Worm (Caenorhabditis elegans): ENCODE results near the gene ttm-1.
A peak's percentile ranks its signal among the peaks of the same experiment; 100 is the strongest.

Gene ttm-1

ce11 chrIII:12910365-12910764 is 56.4 kb downstream of the ttm-1 start, which contains the start of gene flp-14:
flp-14 (plus strand) TSS chrIII:12910510.
- no peak for TF ChIP-seq efl-1 (optimal IDR thresholded peaks at IDR 0.05)
- TF ChIP-seq efl-1 (GFP tag; optimal IDR thresholded peaks at IDR 0.05 in 1 of 2): peak in 1 of 2 experiments; percentile 71
- TF ChIP-seq jun-1 (tag; optimal IDR thresholded peaks at IDR 0.05): no peak

DNA sequence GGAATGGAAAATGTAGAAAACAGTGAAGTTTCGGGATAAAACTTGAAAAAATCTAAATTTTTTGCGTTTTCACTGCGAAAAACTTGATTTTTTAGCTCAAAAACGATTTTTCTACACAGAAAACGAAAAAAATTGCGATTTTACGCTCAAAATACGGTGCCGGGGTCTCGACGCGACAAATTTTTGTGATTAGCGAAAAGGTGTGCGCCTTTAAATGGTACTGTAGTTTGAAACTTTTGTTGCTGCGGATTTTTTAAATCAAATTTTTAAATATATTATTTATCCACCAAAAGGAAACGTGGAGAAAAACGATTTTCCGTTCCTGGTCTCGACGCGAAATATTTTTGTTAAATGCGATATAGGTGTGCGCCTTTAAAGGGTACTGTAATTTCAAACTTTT is 59.6 kb downstream of the ttm-1 start:
- TF ChIP-seq ceh-63 (GFP tag; optimal IDR thresholded peaks at IDR 0.05): no peak
- no peak for TF ChIP-seq aly-2 (tag; optimal IDR thresholded peaks at IDR 0.05)
- no peak for TF ChIP-seq elt-2 (tag; optimal IDR thresholded peaks at IDR 0.05)
- no peak for TF ChIP-seq nhr-47 (tag; optimal IDR thresholded peaks at IDR 0.05)
- no peak for TF ChIP-seq unc-62 (GFP tag; optimal IDR thresholded peaks at IDR 0.05)
- TF ChIP-seq lin-13 (GFP tag; optimal IDR thresholded peaks at IDR 0.05): no peak

DNA sequence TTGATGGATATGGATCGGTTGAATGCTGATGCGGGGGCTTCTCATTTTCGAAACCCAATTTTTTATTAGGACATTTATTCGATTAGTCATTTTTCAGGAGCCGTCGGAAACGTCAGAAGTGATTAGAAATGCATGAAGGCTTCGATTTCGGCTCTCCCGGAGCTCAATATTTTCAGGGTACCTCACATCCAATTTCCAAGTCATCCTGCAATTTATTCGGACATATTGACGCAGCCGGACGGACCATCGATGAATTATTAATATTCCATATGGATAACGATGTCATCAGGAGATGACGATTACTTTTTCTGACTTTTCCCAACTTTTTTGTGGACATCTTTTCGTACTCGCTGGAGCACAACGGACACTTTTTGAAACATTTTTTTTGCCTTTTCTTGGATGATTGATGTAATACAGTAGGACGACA is 60.2 kb downstream of the ttm-1 start:
- TF ChIP-seq nhr-90 (tag; optimal IDR thresholded peaks at IDR 0.05; ENCODE audit: poor library complexity) (peak; percentile 69), nhr-20 (tag; optimal IDR thresholded peaks at IDR 0.05) (peak; percentile 16), ama-1 (optimal IDR thresholded peaks at IDR 0.05) (peak; percentile 70), nhr-19 (GFP tag; conservative IDR thresholded peaks at IDR 0.05) (peak; percentile 22; the same call in 1 of the 2 replicates), unc-62 (GFP tag; optimal IDR thresholded peaks at IDR 0.05) (no peak), lin-14 (GFP tag; optimal IDR thresholded peaks at IDR 0.05) (no peak), nhr-85 (tag) (peak; percentile 78), nhr-47 (tag; optimal IDR thresholded peaks at IDR 0.05) (peak; percentile 48), elt-2 (tag; optimal IDR thresholded peaks at IDR 0.05) (no peak), fos-1 (tag; optimal IDR thresholded peaks at IDR 0.05) (peak; percentile 46), efl-1 (optimal IDR thresholded peaks at IDR 0.05) (peak; percentile 23 to 33), efl-1 (GFP tag; optimal IDR thresholded peaks at IDR 0.05 in 1 of 2) (peak in 1 of 2 experiments; percentile 34), nhr-11 (tag; optimal IDR thresholded peaks at IDR 0.05) (no peak), snu-23 (GFP tag; optimal IDR thresholded peaks at IDR 0.05) (peak; percentile 28), zip-4 (GFP tag; optimal IDR thresholded peaks at IDR 0.05) (peak; percentile 22), pax-3 (tag; optimal IDR thresholded peaks at IDR 0.05) (no peak), lin-13 (GFP tag; optimal IDR thresholded peaks at IDR 0.05) (peak; percentile 30), nhr-84 (tag; optimal IDR thresholded peaks at IDR 0.05) (no peak), C34B4.2 (tag; optimal IDR thresholded peaks at IDR 0.05) (no peak), ztf-4 (tag; optimal IDR thresholded peaks at IDR 0.05) (no peak), ceh-63 (GFP tag; optimal IDR thresholded peaks at IDR 0.05) (no peak), swsn-7 (tag; optimal IDR thresholded peaks at IDR 0.05) (peak; percentile 38), pag-3 (tag; optimal IDR thresholded peaks at IDR 0.05; ENCODE audit: borderline replicate concordance, insufficient read depth) (no peak), tbx-2 (tag; optimal IDR thresholded peaks at IDR 0.05) (peak; percentile 19), lsy-2 (tag; optimal IDR thresholded peaks at IDR 0.05) (peak; percentile 2 to 66), egl-13 (tag; optimal IDR thresholded peaks at IDR 0.05) (no peak), nhr-71 (tag; optimal IDR thresholded peaks at IDR 0.05) (peak; percentile 62), lin-35 (GFP tag; optimal IDR thresholded peaks at IDR 0.05) (peak in 1 of 2 experiments; percentile 28), unc-86 (tag; optimal IDR thresholded peaks at IDR 0.05) (peak; percentile 19), lir-3 (tag; optimal IDR thresholded peaks at IDR 0.05; ENCODE audit: poor library complexity) (no peak), skn-1 (tag; optimal IDR thresholded peaks at IDR 0.05) (no peak), rnt-1 (tag; optimal IDR thresholded peaks at IDR 0.05) (peak; percentile 2)

DNA sequence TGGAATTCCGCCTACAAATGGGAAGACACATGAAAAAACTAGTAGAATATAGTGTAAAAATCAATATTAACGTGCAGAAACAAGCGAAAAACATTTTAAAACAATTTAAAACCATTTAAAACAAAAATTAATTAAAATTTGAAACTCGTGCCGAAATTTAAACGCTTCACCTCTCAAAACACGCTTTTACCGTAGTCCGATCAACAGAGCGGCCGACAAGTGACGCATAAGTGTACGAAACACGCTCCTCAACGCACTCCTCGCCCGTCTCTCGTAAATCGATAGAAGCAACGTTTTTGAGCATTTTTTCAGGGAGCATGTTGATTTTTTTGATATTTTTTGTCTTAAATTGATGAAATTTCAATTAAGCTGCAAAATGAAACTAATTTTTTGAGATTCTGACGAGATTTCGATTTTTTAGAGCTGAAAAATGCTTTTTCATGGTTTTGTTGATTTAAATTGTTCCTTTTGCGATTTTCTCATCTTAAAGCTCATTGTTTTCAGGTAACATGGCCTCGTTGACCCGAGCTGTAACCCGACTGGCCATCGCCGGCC is 61.7 kb downstream of the ttm-1 start, which contains the start of gene cox-5A:
Gene cox-5A (plus strand): TSS at position 505 of the 555 bp plus-strand sequence.
- peak; percentile 97 for TF ChIP-seq zip-4 (GFP tag; optimal IDR thresholded peaks at IDR 0.05)
- TF ChIP-seq sox-4 (tag; optimal IDR thresholded peaks at IDR 0.05): peak; percentile 98
- TF ChIP-seq nhr-84 (tag; optimal IDR thresholded peaks at IDR 0.05): peak; percentile 77
- TF ChIP-seq lin-15B (tag; optimal IDR thresholded peaks at IDR 0.05): peak; percentile 95
- TF ChIP-seq unc-86 (tag; optimal IDR thresholded peaks at IDR 0.05): peak; percentile 100
- peak; percentile 100 for TF ChIP-seq lin-35 (GFP tag; optimal IDR thresholded peaks at IDR 0.05)
- peak; percentile 95 for TF ChIP-seq mef-2 (tag; optimal IDR thresholded peaks at IDR 0.05)
- peak; percentile 86 for TF ChIP-seq blmp-1 (tag; optimal IDR thresholded peaks at IDR 0.05)
- peak; percentile 99 for TF ChIP-seq sup-37 (GFP tag; optimal IDR thresholded peaks at IDR 0.05)
- peak; percentile 83 for TF ChIP-seq ceh-63 (GFP tag; optimal IDR thresholded peaks at IDR 0.05)
- TF ChIP-seq F16B12.6 (tag; optimal IDR thresholded peaks at IDR 0.05): peak; percentile 81
- TF ChIP-seq nhr-71 (tag; optimal IDR thresholded peaks at IDR 0.05): peak; percentile 100
- TF ChIP-seq fkh-10 (GFP tag; optimal IDR thresholded peaks at IDR 0.05): peak; percentile 98
- peak; percentile 60 to 73 for TF ChIP-seq egl-27 (tag; optimal IDR thresholded peaks at IDR 0.05)
- peak; percentile 100 for TF ChIP-seq fkh-8 (tag; optimal IDR thresholded peaks at IDR 0.05)
- TF ChIP-seq egl-13 (tag; optimal IDR thresholded peaks at IDR 0.05): peak; percentile 99
- peak; percentile 100 for TF ChIP-seq nhr-20 (tag; optimal IDR thresholded peaks at IDR 0.05)
- peak; percentile 76 for TF ChIP-seq unc-30 (tag; optimal IDR thresholded peaks at IDR 0.05)
- TF ChIP-seq ces-1 (GFP tag; optimal IDR thresholded peaks at IDR 0.05): no peak
- peak; percentile 99 for TF ChIP-seq lin-13 (GFP tag; optimal IDR thresholded peaks at IDR 0.05)
- peak; percentile 58 for TF ChIP-seq pqm-1 (tag; optimal IDR thresholded peaks at IDR 0.05)
- peak; percentile 100 for TF ChIP-seq lsy-2 (tag; optimal IDR thresholded peaks at IDR 0.05)

All from whole organism, L1 larva.